Fruit fly (Drosophila melanogaster) whole organism, pupa: ENCODE data around the gene CG31102.

Experiments
- CG10348 ChIP-seq: fragments of 200-800 bp; sonication (Bioruptor generic); IDR thresholded peaks from 2 replicates; pipeline ENCODE4 v1.3.6; 2022; ENCODE audit warnings: missing biosample characterization, missing genetic modification characterization
- CG12605 ChIP-seq: fragments of 200-800 bp; sonication (Bioruptor generic); IDR thresholded peaks from 2 replicates; pipeline ENCODE4 v1.3.6; 2022; ENCODE audit warnings: missing biosample characterization, missing genetic modification characterization
- CG13204 ChIP-seq: fragments of 200-800 bp; sonication (Bioruptor generic); optimal IDR thresholded peaks from 2 replicates; lab custom pipeline; 2018; ENCODE audit warnings: missing biosample characterization, mild to moderate bottlenecking, missing genetic modification characterization, moderate library complexity
- CG14655 ChIP-seq: fragments of 200-800 bp; sonication (Bioruptor generic); optimal IDR thresholded peaks from 3 replicates; lab custom pipeline; 2017; ENCODE audit warnings: mild to moderate bottlenecking, missing biosample characterization, missing genetic modification reagents, missing genetic modification characterization
- CG15710 ChIP-seq: fragments of 200-800 bp; sonication (Bioruptor generic); optimal IDR thresholded peaks from 2 replicates; lab custom pipeline; 2018; ENCODE audit warnings: missing biosample characterization, mild to moderate bottlenecking, missing genetic modification characterization, moderate library complexity
- CG17806 ChIP-seq: fragments of 200-800 bp; sonication (Bioruptor generic); optimal IDR thresholded peaks from 2 replicates; lab custom pipeline; 2018; ENCODE audit warnings: missing biosample characterization, mild to moderate bottlenecking, missing genetic modification characterization, moderate library complexity
- CG32121 ChIP-seq: fragments of 200-800 bp; sonication (Bioruptor generic); IDR thresholded peaks from 2 replicates; pipeline ENCODE4 v1.3.6; 2022; ENCODE audit warnings: missing biosample characterization, missing genetic modification characterization
- CG34367 ChIP-seq: fragments of 200-800 bp; sonication (Bioruptor generic); optimal IDR thresholded peaks from 2 replicates; lab custom pipeline; 2018; ENCODE audit warnings: missing biosample characterization, mild to moderate bottlenecking, missing genetic modification characterization
- CG4496 ChIP-seq: fragments of 200-800 bp; sonication (Bioruptor generic); IDR thresholded peaks from 3 replicates; pipeline ENCODE4 v1.3.6; 2022; ENCODE audit warnings: missing biosample characterization, missing genetic modification characterization
- CG8159 ChIP-seq: fragments of 200-800 bp; sonication (Bioruptor generic); optimal IDR thresholded peaks from 3 replicates; lab custom pipeline; 2018; ENCODE audit warnings: missing biosample characterization, mild to moderate bottlenecking, missing genetic modification characterization, moderate library complexity
- CG9948 ChIP-seq: fragments of 200-800 bp; sonication (Bioruptor generic); optimal IDR thresholded peaks from 2 replicates; lab custom pipeline; 2018; ENCODE audit warnings: missing biosample characterization, mild to moderate bottlenecking, missing genetic modification characterization, moderate library complexity
- D1 ChIP-seq: fragments of 200-800 bp; sonication (Bioruptor generic); optimal IDR thresholded peaks from 2 replicates; lab custom pipeline; 2018; ENCODE audit warnings: missing biosample characterization, mild to moderate bottlenecking, missing genetic modification characterization, moderate library complexity
- EcR ChIP-seq: fragments of 200-800 bp; sonication (Bioruptor generic); optimal IDR thresholded peaks from 3 replicates; lab custom pipeline; 2019; ENCODE audit warnings: missing biosample characterization, missing genetic modification characterization, mild to moderate bottlenecking, moderate library complexity, missing genetic modification reagents
- Ets98B ChIP-seq: fragments of 200-800 bp; sonication (Bioruptor generic); IDR thresholded peaks from 2 replicates; pipeline ENCODE4 v1.3.6; 2022; ENCODE audit warnings: missing biosample characterization, missing genetic modification characterization
- Pif1A ChIP-seq: fragments of 200-800 bp; sonication (Bioruptor generic); optimal IDR thresholded peaks from 3 replicates; lab custom pipeline; 2016; ENCODE audit warnings: missing biosample characterization, missing genetic modification characterization
- Pif1B ChIP-seq: fragments of 200-800 bp; sonication (Bioruptor generic); optimal IDR thresholded peaks from 3 replicates; lab custom pipeline; 2016; ENCODE audit warnings: missing biosample characterization, missing genetic modification characterization
- Snoo ChIP-seq: fragments of 200-800 bp; sonication (Bioruptor generic); optimal IDR thresholded peaks from 3 replicates; lab custom pipeline; 2017; ENCODE audit warnings: missing biosample characterization, mild to moderate bottlenecking, missing genetic modification characterization, inconsistent platforms
- fd96Ca ChIP-seq: fragments of 200-800 bp; sonication (Bioruptor generic); IDR thresholded peaks from 3 replicates; pipeline ENCODE4 v1.3.6; 2022; ENCODE audit warnings: missing biosample characterization, missing genetic modification characterization
- gl ChIP-seq: fragments of 200-800 bp; sonication (Bioruptor generic); optimal IDR thresholded peaks from 2 replicates; lab custom pipeline; 2018; ENCODE audit warnings: missing biosample characterization, mild to moderate bottlenecking, missing genetic modification characterization
- rn ChIP-seq: fragments of 200-800 bp; sonication (Bioruptor generic); IDR thresholded peaks from 2 replicates; pipeline ENCODE4 v1.3.6; 2022; ENCODE audit warnings: missing biosample characterization, missing genetic modification characterization

Gene CG31102

DNA sequence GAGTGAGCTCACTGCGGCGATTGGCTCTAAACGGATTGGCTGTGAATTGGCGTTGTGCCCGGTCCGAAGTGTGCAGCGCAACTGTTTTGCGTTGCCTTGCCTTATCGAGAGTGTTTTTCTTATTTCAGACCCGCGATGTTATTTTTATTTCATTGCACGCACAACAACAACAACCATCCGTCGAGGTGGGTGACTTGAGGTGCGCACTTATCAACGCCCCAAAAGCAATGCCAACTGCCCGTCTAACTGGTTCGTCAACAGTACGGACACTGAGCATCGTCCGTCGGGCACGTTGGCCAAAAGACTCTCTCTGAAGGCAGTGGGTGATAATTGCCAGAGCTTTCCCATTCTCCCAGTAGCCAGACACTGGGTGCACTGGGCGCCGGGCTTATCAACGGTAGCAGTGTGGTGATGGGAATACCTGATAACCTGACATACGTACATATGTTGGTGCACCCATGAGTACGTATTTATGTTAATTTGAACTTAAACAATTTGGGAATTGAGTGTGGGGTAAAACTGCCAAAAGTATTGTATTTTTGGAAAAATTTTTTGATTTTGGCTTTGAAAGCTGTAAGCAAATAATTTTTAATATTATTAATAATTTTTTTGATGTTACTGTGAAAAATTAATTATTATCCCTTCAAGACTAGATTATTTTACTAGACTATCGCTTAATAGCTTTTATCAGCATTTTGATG lies at the start of gene CG31102:
TSS of gene CG31102 (minus strand) at position 275 of the 701 bp plus-strand sequence.
- TF ChIP-seq CG4496 (GFP tag; lab: Robert Waterston, UW) (no peak), CG32121 (GFP tag; lab: Robert Waterston, UW) (peak; percentile 43; the same call in 1 of the 2 replicates), EcR (GFP tag; lab: Kevin White, UChicago) (peak; percentile 63)

dm6 chr3R:25339952-25340351 lies 44.6 kb upstream of the CG31102 start, which contains the start of gene rha:
TSS of gene rha (plus strand) at chr3R:25340252.
- TF ChIP-seq CG4496 (GFP tag; lab: Robert Waterston, UW) (no peak), CG14655 (GFP tag; lab: Kevin White, UChicago) (no peak), CG10348 (GFP tag; lab: Robert Waterston, UW) (no peak), CG34367 (tag; lab: Kevin White, UChicago) (no peak), CG32121 (GFP tag; lab: Robert Waterston, UW) (no peak), CG12605 (GFP tag; lab: Robert Waterston, UW) (no peak), CG9948 (no peak), Pif1A (GFP tag; lab: Kevin White, UChicago) (no peak), Ets98B (no peak)
- TF ChIP-seq, all 21 proteins: peak for 0

DNA sequence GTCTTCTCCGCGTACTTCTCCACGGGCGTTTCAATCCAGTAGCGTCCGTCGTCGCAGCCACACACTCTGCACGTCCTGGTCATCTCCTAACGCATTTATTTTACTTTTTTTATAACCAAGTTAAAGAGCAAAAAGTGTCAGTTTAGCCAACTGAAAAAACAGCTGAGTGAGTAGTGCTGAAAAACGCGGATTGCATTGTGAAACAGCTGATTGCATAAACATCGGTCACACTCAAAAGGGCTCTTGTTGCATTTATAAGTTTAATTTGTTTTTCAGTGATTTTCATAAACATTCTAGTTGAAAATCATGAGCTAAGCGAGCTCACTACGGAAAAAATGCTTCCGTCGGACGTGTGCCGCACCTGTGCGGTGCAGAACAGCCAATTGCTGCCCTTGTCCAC lies 39.7 kb upstream of the CG31102 start, which contains the start of the genes CG10669 and CG11902:
TSS of gene CG10669 (minus strand) at position 179 of the 400 bp plus-strand sequence.
TSS of gene CG11902 (plus strand) at position 193 of the 400 bp plus-strand sequence.
- no peak for TF ChIP-seq CG14655 (GFP tag; lab: Kevin White, UChicago)
- no peak for TF ChIP-seq CG9948
- no peak for TF ChIP-seq CG4496 (GFP tag; lab: Robert Waterston, UW)
- TF ChIP-seq CG12605 (GFP tag; lab: Robert Waterston, UW) = no peak
- TF ChIP-seq Pif1B = no peak
- TF ChIP-seq Ets98B = no peak
- no peak for TF ChIP-seq D1
- TF ChIP-seq CG32121 (GFP tag; lab: Robert Waterston, UW) = no peak
- TF ChIP-seq Pif1A (GFP tag; lab: Kevin White, UChicago) = no peak
- no peak for TF ChIP-seq gl (tag; lab: Kevin White, UChicago)
- TF ChIP-seq CG8159 (tag; lab: Kevin White, UChicago) = no peak

- TF ChIP-seq Pif1B = no peak
- TF ChIP-seq CG15710 (tag; lab: Kevin White, UChicago) = no peak
- no peak for TF ChIP-seq CG10348 (GFP tag; lab: Robert Waterston, UW)
- TF ChIP-seq gl (tag; lab: Kevin White, UChicago) = no peak
- no peak for TF ChIP-seq CG34367 (tag; lab: Kevin White, UChicago)
- no peak for TF ChIP-seq rn
- TF ChIP-seq Snoo (tag; lab: Kevin White, UChicago) = no peak
- TF ChIP-seq CG17806 = no peak
- TF ChIP-seq D1 = no peak
- no peak for TF ChIP-seq CG12605 (GFP tag; lab: Robert Waterston, UW)
These were observed 35.7 kb upstream of the CG31102 start, which contains the start of gene CHKov2 for dm6 chr3R:25331103-25331502. TSS of gene CHKov2 (minus strand) at chr3R:25331203.

dm6 chr3R:25329079-25329478 lies 33.7 kb upstream of the CG31102 start, which contains the start of gene CHKov1:
TSS of gene CHKov1 (minus strand) at chr3R:25329316.
- TF ChIP-seq CG32121 (GFP tag; lab: Robert Waterston, UW) (0 out of 2 replicates have a peak, but pooled peaks have one; percentile 29), CG10348 (GFP tag; lab: Robert Waterston, UW) (no peak), CG4496 (GFP tag; lab: Robert Waterston, UW) (peak; percentile 59; the same call in 2 of the 3 replicates), Ets98B (peak; percentile 21; the same call in 1 of the 2 replicates), fd96Ca (no peak), CG12605 (GFP tag; lab: Robert Waterston, UW) (0 out of 2 replicates have a peak, but pooled peaks have one; percentile 20), CG17806 (no peak)

dm6 chr3R:25328540-25328939 lies 33.1 kb upstream of the CG31102 start:
- TF ChIP-seq Ets98B (peak; percentile 47; the same call in 1 of the 2 replicates), CG12605 (GFP tag; lab: Robert Waterston, UW) (0 out of 2 replicates have a peak, but pooled peaks have one; percentile 27)
- TF ChIP-seq, all 21 proteins: peak for 2; not testable (repeated sequence) for 19

DNA sequence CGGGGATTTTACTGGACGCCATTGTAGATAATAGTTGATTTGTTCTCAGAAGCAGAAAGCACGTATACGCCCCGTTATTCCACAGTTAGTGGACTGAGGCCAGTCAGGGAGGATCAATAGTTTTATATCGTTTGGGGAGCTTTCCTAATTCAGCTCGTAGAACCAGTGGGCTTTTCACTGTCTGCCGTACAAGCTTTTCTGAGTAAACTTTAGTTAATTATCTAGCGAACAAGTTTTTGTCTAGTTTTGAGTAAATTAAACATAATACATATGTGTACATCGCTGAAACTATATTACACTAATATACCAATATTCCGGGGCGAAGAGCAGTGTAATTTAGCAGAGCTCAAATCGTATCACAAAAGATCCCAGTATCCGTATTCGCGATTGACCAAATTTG lies 27.3 kb upstream of the CG31102 start, which contains the start of gene CG10562:
TSS of gene CG10562 (minus strand) at position 101 of the 400 bp plus-strand sequence.
- no peak for TF ChIP-seq CG8159 (tag; lab: Kevin White, UChicago)
- no peak for TF ChIP-seq D1
- no peak for TF ChIP-seq Pif1B

DNA sequence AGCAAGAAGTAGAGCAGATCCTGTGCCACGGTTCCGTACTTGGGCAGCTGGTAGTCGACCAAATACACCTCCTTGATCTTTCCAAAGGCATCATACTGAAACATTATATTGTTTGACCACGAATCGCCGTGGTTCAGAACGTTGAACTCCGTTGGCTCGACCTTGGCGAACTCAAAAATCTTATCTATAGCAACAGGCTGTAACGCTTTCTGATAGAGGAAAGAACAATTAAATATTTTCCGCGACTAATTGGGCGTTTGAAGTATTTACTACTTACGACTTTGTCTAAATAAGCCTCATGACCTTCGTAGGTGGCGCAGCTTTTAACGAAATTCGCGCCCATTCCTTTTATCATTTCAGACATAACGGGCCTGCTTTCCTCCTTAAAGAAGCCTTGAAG lies 26.3 kb upstream of the CG31102 start:
- no peak for TF ChIP-seq CG12605 (GFP tag; lab: Robert Waterston, UW)
- TF ChIP-seq fd96Ca = no peak
- no peak for TF ChIP-seq CG13204 (GFP tag; lab: Kevin White, UChicago)
- no peak for TF ChIP-seq Pif1B
- no peak for TF ChIP-seq CG9948
- TF ChIP-seq CG8159 (tag; lab: Kevin White, UChicago) = no peak
- no peak for TF ChIP-seq CG10348 (GFP tag; lab: Robert Waterston, UW)
- no peak for TF ChIP-seq Snoo (tag; lab: Kevin White, UChicago)
- TF ChIP-seq CG17806 = no peak
- TF ChIP-seq CG32121 (GFP tag; lab: Robert Waterston, UW) = no peak
- TF ChIP-seq gl (tag; lab: Kevin White, UChicago) = no peak
- no peak for TF ChIP-seq rn
- TF ChIP-seq Ets98B = no peak
- TF ChIP-seq CG34367 (tag; lab: Kevin White, UChicago) = no peak
- no peak for TF ChIP-seq D1
- TF ChIP-seq Pif1A (GFP tag; lab: Kevin White, UChicago) = no peak
